Fruit fly (Drosophila melanogaster) S2 (cell line): ENCODE results near the gene CG31673.
A peak's percentile ranks its signal among the peaks of the same experiment; 100 is the strongest.

Experiments used
- CG8478 ChIP-seq: fragments of >200 bp; optimal IDR thresholded peaks from 2 replicates; lab custom pipeline; 2018
- CTCF ChIP-seq, 2 experiments: fragments of >200 bp; optimal IDR thresholded peaks; 2 replicates each; lab custom pipeline; 2018

The CG31673 gene

DNA sequence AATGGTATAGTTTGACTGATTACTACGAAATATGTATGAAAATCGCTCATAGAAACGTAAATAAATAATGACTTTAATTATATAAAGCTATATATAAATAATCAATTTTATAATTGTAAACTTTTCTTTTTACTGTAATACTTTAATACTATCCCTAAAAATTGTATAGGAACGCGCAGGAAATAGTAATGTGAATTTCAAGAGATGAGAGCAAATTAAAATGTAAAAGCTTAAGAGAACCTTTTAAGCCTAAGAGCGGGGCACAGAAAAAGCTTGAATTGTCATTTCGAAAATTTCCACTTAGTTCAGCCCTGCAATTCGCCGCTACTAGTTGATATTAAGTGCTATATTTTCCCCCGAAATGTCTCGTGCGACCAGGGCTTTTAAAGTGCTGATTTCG, at the start of gene CG31673:
Gene CG31673 (plus strand): TSS at position 301 of the 400 bp plus-strand sequence.
- no peak for TF ChIP-seq CTCF (optimal IDR thresholded peaks at IDR 0.05; lab: Kevin White, UChicago)
- TF ChIP-seq CG8478 (lab: Kevin White, UChicago): no peak

- TF ChIP-seq CTCF (optimal IDR thresholded peaks at IDR 0.05; lab: Kevin White, UChicago) (no peak), CG8478 (lab: Kevin White, UChicago) (no peak)
These were observed 48.6 kb upstream of the CG31673 start for dm6 chr2L:20780768-20781167.

DNA sequence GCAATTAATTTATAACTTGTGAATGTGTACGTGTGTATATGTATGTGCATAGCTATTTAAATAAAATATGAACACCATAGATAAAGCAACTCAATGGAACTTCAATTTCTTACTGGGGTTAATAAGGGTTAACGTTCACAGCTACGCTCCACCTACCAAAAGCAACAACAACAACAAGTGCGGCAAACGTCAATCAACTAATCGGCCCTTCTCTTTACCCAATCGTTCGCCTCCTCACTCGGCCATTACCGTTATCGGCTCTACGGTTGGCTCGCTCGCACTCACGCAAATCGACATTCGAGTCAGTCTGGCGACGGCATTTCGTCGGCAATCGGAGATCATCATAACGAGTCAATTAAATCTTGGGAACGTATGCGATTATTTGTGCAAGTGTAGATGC, 46.4 kb upstream of the CG31673 start:
- TF ChIP-seq CG8478 (lab: Kevin White, UChicago) (no peak), CTCF (optimal IDR thresholded peaks at IDR 0.05; lab: Kevin White, UChicago) (no peak)

- no peak for TF ChIP-seq CG8478 (lab: Kevin White, UChicago)
These were observed 45.5 kb upstream of the CG31673 start for dm6 chr2L:20783908-20784307.

DNA sequence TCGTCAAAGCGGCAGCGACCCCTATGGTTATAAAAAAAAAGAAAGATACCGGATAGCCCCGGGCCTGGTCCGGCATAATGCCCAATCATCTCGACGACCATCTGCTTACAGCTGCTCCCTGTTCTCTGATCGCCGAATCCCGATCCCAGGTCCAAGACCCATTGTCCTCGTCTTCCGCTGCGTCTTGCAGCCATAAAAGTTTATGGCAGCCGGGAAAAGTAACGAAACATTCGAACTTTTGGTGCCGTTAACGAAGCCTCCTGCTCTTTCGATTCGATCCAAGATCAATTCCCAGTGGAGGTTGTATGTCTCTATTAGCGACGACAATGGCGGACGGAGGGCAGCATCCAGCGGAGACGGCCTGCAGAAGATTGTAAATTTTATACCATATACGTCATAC, 44.1 kb upstream of the CG31673 start:
- no peak for TF ChIP-seq CG8478 (lab: Kevin White, UChicago)
- no peak for TF ChIP-seq CTCF (optimal IDR thresholded peaks at IDR 0.05; lab: Kevin White, UChicago)

DNA sequence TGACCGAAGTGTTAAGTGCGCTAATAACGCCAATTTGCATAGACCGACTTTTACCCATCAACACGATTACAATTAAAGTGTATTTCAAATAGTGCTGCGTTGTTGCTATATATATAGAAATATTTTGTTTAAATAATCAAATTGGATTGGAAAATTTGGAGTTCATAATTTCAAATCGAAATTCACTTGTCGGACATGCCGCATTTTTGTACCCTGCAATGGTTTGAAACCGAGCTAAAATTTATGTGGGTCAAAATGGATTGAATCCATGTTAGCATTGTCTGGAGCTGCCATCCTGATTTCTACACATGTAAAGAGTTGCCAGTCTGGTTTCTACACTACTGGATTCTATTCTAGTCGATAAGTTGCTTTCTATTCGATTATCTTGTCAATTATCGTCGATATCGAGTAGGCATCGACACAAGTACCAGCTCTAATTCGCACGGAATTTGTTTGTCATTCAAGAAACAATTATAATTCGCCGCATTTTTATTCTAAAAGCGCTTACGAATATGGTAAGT, 42.1 kb upstream of the CG31673 start, which contains the start of gene Pomp:
Gene Pomp (plus strand): TSS at position 386 of the 521 bp plus-strand sequence.
- peak; percentile 77 to 78 for TF ChIP-seq CTCF (optimal IDR thresholded peaks at IDR 0.05; lab: Kevin White, UChicago)
- TF ChIP-seq CG8478 (lab: Kevin White, UChicago): no peak

- TF ChIP-seq CTCF (optimal IDR thresholded peaks at IDR 0.05; lab: Kevin White, UChicago) (no peak), CG8478 (lab: Kevin White, UChicago) (no peak)
These were observed 41.4 kb upstream of the CG31673 start for dm6 chr2L:20788050-20788449.

DNA sequence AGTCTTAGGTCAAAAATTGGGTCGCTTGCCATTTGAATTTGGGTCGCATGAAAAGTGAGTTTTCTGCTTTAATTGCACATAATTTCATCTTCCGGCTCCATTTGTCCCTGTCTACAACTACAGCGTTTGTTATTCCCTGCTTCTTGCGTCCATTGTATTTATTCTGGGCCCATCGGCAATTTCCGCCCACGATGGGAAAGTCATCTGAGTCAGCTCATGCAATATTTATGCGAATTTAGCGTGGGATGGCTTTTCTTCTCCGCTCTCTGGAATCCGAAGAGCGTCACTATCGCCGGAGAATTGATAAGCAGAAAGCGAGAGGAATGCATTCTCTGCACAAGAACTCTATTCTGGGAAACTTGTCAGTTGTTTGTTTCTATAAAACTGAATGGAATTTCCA, 36.9 kb upstream of the CG31673 start:
- TF ChIP-seq CG8478 (lab: Kevin White, UChicago): no peak
- TF ChIP-seq CTCF (optimal IDR thresholded peaks at IDR 0.05; lab: Kevin White, UChicago): no peak

DNA sequence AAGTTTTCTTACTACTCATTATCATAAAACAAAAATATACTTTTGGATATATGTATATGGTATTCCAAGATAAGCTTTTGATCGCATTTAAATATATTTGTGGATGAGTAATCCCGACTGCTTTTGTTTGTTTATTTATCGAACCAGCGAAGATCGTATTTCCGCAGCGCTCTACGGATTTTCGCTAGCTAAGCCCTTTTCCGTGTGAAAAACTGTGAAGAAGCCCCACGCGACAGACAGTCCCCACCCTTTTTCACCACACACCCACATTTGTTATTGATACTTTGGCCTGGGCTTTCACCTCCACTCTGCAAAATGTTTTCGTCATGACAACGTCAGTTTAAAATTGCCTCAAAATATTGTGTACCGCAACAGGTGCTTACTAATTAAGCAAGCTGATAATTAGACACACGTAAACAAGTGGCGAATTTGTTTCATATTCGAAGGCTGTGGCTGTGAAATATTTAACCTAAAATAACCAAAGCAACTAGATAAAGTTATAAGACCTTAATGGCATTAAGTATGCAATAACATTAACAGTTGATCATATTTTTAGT, 36.3 kb upstream of the CG31673 start:
- TF ChIP-seq CG8478 (lab: Kevin White, UChicago) (no peak), CTCF (optimal IDR thresholded peaks at IDR 0.05; lab: Kevin White, UChicago) (no peak)

- TF ChIP-seq CTCF (optimal IDR thresholded peaks at IDR 0.05; lab: Kevin White, UChicago) (no peak), CG8478 (lab: Kevin White, UChicago) (no peak)
These were observed 35.5 kb upstream of the CG31673 start for dm6 chr2L:20793881-20794280.

dm6 chr2L:20794656-20795055, 34.8 kb upstream of the CG31673 start:
- TF ChIP-seq CG8478 (lab: Kevin White, UChicago) (no peak), CTCF (optimal IDR thresholded peaks at IDR 0.05; lab: Kevin White, UChicago) (no peak)

DNA sequence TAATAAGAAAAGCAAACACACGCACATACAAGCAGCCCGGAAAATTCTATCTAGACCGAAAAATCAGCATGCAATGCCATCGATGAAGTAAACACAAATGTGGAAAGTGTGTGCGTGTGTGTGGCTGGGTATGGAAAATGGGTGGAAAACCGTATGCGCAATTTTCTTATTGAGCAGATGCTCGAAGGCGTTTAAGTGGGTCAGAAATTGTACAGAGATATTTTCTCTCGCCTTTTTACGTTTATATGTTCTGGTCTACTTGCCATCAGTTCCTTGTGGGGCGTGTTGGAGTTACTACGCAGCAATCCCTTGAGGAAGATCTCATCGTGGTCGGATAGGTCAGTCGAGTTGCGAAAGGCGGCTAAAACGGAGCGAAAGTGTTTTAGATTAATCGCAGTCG, 33.6 kb upstream of the CG31673 start:
- TF ChIP-seq CTCF (optimal IDR thresholded peaks at IDR 0.05; lab: Kevin White, UChicago) (no peak), CG8478 (lab: Kevin White, UChicago) (no peak)

- TF ChIP-seq CG8478 (lab: Kevin White, UChicago) (no peak), CTCF (optimal IDR thresholded peaks at IDR 0.05; lab: Kevin White, UChicago) (no peak)
These were observed 32.5 kb upstream of the CG31673 start, which contains the start of gene vari for dm6 chr2L:20796758-20797514. Gene vari (minus strand): TSS chr2L:20797042.

dm6 chr2L:20797515-20797847, 31.9 kb upstream of the CG31673 start, which contains the start of gene CG9328:
Gene CG9328 (plus strand): TSS chr2L:20797715.
- TF ChIP-seq CG8478 (lab: Kevin White, UChicago) (no peak), CTCF (optimal IDR thresholded peaks at IDR 0.05; lab: Kevin White, UChicago) (no peak)

DNA sequence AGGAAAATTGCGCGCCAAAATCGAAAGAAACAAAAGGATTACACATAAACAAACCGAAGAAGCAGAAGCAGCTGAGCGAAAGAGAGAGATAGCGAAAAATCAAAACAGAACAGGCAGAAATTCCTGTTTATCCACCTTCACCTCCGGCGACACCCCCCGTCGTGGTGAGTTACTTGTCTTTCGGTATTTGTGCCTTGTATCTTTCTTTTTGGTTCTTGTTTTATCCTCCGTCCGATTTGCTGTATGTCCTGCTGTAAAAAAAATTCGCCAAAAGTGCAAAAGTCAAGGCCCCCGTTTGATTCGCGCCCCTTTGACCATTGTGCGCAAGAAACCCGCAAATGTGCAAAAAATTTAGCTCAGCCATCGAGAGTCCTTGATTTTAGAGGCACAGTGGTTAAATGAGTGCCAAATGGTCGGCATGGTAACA, 31.0 kb upstream of the CG31673 start:
- TF ChIP-seq CTCF (optimal IDR thresholded peaks at IDR 0.05; lab: Kevin White, UChicago) (no peak), CG8478 (lab: Kevin White, UChicago) (no peak)
